Fruit fly (Drosophila melanogaster): ENCODE data around the gene CG7423.

- TF ChIP-seq CG8478 (optimal IDR thresholded peaks at IDR 0.05), result no peak
- TF ChIP-seq CTCF (optimal IDR thresholded peaks at IDR 0.05), result no peak
Observed at dm6 chrX:19127216-19127615, 44.1 kb upstream of the CG7423 start, which contains the start of gene tgy.

All from S2 (cell line).